Fruit fly (Drosophila melanogaster): Measurements from ENCODE around the gene CG16964.

- no peak for TF ChIP-seq Myc (optimal IDR thresholded peaks at IDR 0.05)
- no peak for TF ChIP-seq Dif (GFP tag; optimal IDR thresholded peaks at IDR 0.05; ENCODE audit: partially characterized antibody)
- no peak for TF ChIP-seq GATAd (GFP tag; optimal IDR thresholded peaks at IDR 0.05)
- TF ChIP-seq dsf (GFP tag; optimal IDR thresholded peaks at IDR 0.05; ENCODE audit: borderline replicate concordance) = no peak
- no peak for TF ChIP-seq ey (GFP tag; optimal IDR thresholded peaks at IDR 0.05)
- TF ChIP-seq OdsH (GFP tag; optimal IDR thresholded peaks at IDR 0.05) = no peak
- no peak for TF ChIP-seq CG32264 (GFP tag; optimal IDR thresholded peaks at IDR 0.05)
- no peak for TF ChIP-seq Hr83 (GFP tag; optimal IDR thresholded peaks at IDR 0.05; ENCODE audit: poor library complexity, severe bottlenecking)
- TF ChIP-seq psq (GFP tag; optimal IDR thresholded peaks at IDR 0.05) = no peak
- TF ChIP-seq CrebA (GFP tag; optimal IDR thresholded peaks at IDR 0.05; ENCODE audit: borderline replicate concordance) = no peak
- no peak for TF ChIP-seq CG9705 (GFP tag; optimal IDR thresholded peaks at IDR 0.05)
- no peak for TF ChIP-seq usp (GFP tag; optimal IDR thresholded peaks at IDR 0.05)
- no peak for TF ChIP-seq dl (GFP tag; optimal IDR thresholded peaks at IDR 0.05; ENCODE audit: insufficient read depth in 1 of 2, partially characterized antibody in 2 of 2)
- TF ChIP-seq tai (GFP tag; optimal IDR thresholded peaks at IDR 0.05) = no peak
These were observed 16.1 kb upstream of the CG16964 start for dm6 chr2L:11931603-11932002.
